Worm (Caenorhabditis elegans) whole organism, L4 larva: ENCODE data around the gene cki-1.

Experiments used
- D1046.2 ChIP-seq: fragments of 200-800 bp; sonication (Bioruptor generic); IDR thresholded peaks from 2 replicates; pipeline ENCODE4 v1.3.6; 2022; ENCODE audit warnings: missing genetic modification characterization, missing compliant biosample characterization
- F26F4.8 ChIP-seq: fragments of 200-800 bp; sonication (Bioruptor generic); conservative IDR thresholded peaks from 2 replicates; pipeline ENCODE4 v1.3.6; 2022; ENCODE audit warnings: missing genetic modification characterization, missing compliant biosample characterization
- F49E8.2 ChIP-seq: sonication (generic microtip); optimal IDR thresholded peaks from 2 replicates; lab custom pipeline; 2016; ENCODE audit warnings: missing compliant biosample characterization, mild to moderate bottlenecking, missing genetic modification characterization, borderline replicate concordance
- T26A8.4 ChIP-seq: fragments of 200-800 bp; sonication (Bioruptor generic); IDR thresholded peaks from 2 replicates; pipeline ENCODE4 v1.3.6; 2022; ENCODE audit warnings: missing genetic modification characterization, missing compliant biosample characterization
- ZK546.5 ChIP-seq, 2 experiments: sonication (generic microtip); optimal IDR thresholded peaks; 2 replicates each; lab custom pipeline; 2017; ENCODE audit warnings: missing biosample characterization in 2 of 2, missing genetic modification characterization in 2 of 2
- aha-1 ChIP-seq: fragments of 150-350 bp; peaks from one replicate; lab custom pipeline; 2014; ENCODE audit warnings: missing biosample characterization, missing genetic modification characterization
- ceh-20 ChIP-seq: fragments of 200-800 bp; sonication (Bioruptor generic); IDR thresholded peaks from 2 replicates; pipeline ENCODE4 v1.3.6; 2022; ENCODE audit warnings: missing genetic modification reagents, missing genetic modification characterization, missing compliant biosample characterization
- ceh-62 ChIP-seq: sonication (generic microtip); optimal IDR thresholded peaks from 2 replicates; lab custom pipeline; 2017; ENCODE audit warnings: missing biosample characterization, missing genetic modification characterization
- ctbp-1 ChIP-seq: fragments of 200-800 bp; sonication (Bioruptor generic); IDR thresholded peaks from 2 replicates; pipeline ENCODE4 v1.3.6; 2022; ENCODE audit warnings: missing genetic modification reagents, missing genetic modification characterization, missing compliant biosample characterization
- daf-12 ChIP-seq: fragments of 150-350 bp; optimal IDR thresholded peaks from 2 replicates; lab custom pipeline; 2014; ENCODE audit warnings: missing biosample characterization, missing genetic modification reagents, missing genetic modification characterization
- daf-16 ChIP-seq, 3 experiments: sonication (generic microtip); optimal IDR thresholded peaks; 2 replicates each; lab custom pipeline; 2016 to 2017; ENCODE audit warnings: missing genetic modification characterization in 3 of 3, missing genetic modification reagents in 3 of 3, mild to moderate bottlenecking in 2 of 3, missing compliant biosample characterization in 2 of 3, missing biosample characterization in 1 of 3, moderate library complexity in 1 of 3
- dmd-8 ChIP-seq: fragments of 200-800 bp; sonication (Bioruptor generic); IDR thresholded peaks from 2 replicates; pipeline ENCODE4 v1.3.6; 2022; ENCODE audit warnings: missing genetic modification characterization, missing compliant biosample characterization
- duxl-1 ChIP-seq: sonication (generic microtip); optimal IDR thresholded peaks from 2 replicates; lab custom pipeline; 2016; ENCODE audit warnings: mild to moderate bottlenecking, missing genetic modification characterization, moderate library complexity, missing compliant biosample characterization; ENCODE audit not compliant: poor library complexity
- dve-1 ChIP-seq: sonication (generic microtip); optimal IDR thresholded peaks from 2 replicates; lab custom pipeline; 2017; ENCODE audit warnings: antibody characterized with exemption, mild to moderate bottlenecking, missing genetic modification characterization, missing compliant biosample characterization; ENCODE audit not compliant: insufficient read depth
- fkh-10 ChIP-seq: fragments of 150-350 bp; optimal IDR thresholded peaks from 2 replicates; lab custom pipeline; 2014; ENCODE audit warnings: missing biosample characterization, missing genetic modification reagents, missing genetic modification characterization
- jun-1 ChIP-seq: fragments of 150-350 bp; optimal IDR thresholded peaks from 2 replicates; lab custom pipeline; 2014; ENCODE audit warnings: missing biosample characterization, missing genetic modification reagents, missing genetic modification characterization
- lin-15B ChIP-seq: fragments of 150-350 bp; sonication (generic microtip); optimal IDR thresholded peaks from 3 replicates; lab custom pipeline; 2014; ENCODE audit warnings: missing biosample characterization, missing genetic modification characterization
- lin-38 ChIP-seq: fragments of 200-800 bp; sonication (Bioruptor generic); IDR thresholded peaks from 2 replicates; pipeline ENCODE4 v1.3.6; 2022; ENCODE audit warnings: missing genetic modification reagents, missing genetic modification characterization, missing compliant biosample characterization
- lir-3 ChIP-seq: sonication (generic microtip); optimal IDR thresholded peaks from 2 replicates; lab custom pipeline; 2016; ENCODE audit warnings: mild to moderate bottlenecking, missing genetic modification characterization, missing compliant biosample characterization
- lsy-2 ChIP-seq, 2 experiments: fragments of 150-350 bp in 1 of 2; sonication (generic microtip) in 1 of 2; optimal IDR thresholded peaks; 2 replicates each; lab custom pipeline; 2014 to 2017; ENCODE audit warnings: missing biosample characterization in 2 of 2, missing genetic modification characterization in 2 of 2
- nhr-10 ChIP-seq: fragments of 150-350 bp; optimal IDR thresholded peaks from 2 replicates; lab custom pipeline; 2014; ENCODE audit warnings: missing biosample characterization, missing genetic modification characterization
- nhr-237 ChIP-seq: sonication (generic microtip); optimal IDR thresholded peaks from 2 replicates; lab custom pipeline; 2017; ENCODE audit warnings: missing biosample characterization, missing genetic modification characterization
- nhr-25 ChIP-seq: sonication (generic microtip); optimal IDR thresholded peaks from 2 replicates; lab custom pipeline; 2017; ENCODE audit warnings: missing genetic modification characterization, mild to moderate bottlenecking, missing compliant biosample characterization, antibody characterized with exemption, moderate library complexity, borderline replicate concordance; ENCODE audit not compliant: insufficient read depth
- nhr-41 ChIP-seq: fragments of 200-800 bp; sonication (Bioruptor generic); IDR thresholded peaks from 2 replicates; pipeline ENCODE4 v1.3.6; 2022; ENCODE audit warnings: missing genetic modification reagents, missing genetic modification characterization, missing compliant biosample characterization
- nhr-6 ChIP-seq: fragments of 150-350 bp; optimal IDR thresholded peaks from 2 replicates; lab custom pipeline; 2014; ENCODE audit warnings: missing biosample characterization, missing genetic modification characterization
- nhr-76 ChIP-seq: fragments of 150-350 bp; optimal IDR thresholded peaks from 2 replicates; lab custom pipeline; 2014; ENCODE audit warnings: missing biosample characterization, missing genetic modification characterization
- saeg-2 ChIP-seq: fragments of 200-800 bp; sonication (Bioruptor generic); IDR thresholded peaks from 2 replicates; pipeline ENCODE4 v1.3.6; 2022; ENCODE audit warnings: missing genetic modification reagents, missing genetic modification characterization, missing compliant biosample characterization
- spr-1 ChIP-seq: sonication (generic microtip); optimal IDR thresholded peaks from 2 replicates; lab custom pipeline; 2016; ENCODE audit warnings: mild to moderate bottlenecking, missing genetic modification characterization, missing compliant biosample characterization
- unc-62 ChIP-seq, 3 experiments: fragments of 150-350 bp in 1 of 3; sonication (generic microtip); optimal IDR thresholded peaks in 2 of 3; peaks in 1 of 3; 1 replicate in 1 of 3; 2 replicates in 2 of 3; lab custom pipeline; 2014 to 2017; ENCODE audit warnings: missing biosample characterization in 3 of 3, missing genetic modification characterization in 3 of 3, missing genetic modification reagents in 3 of 3, missing genotype in 1 of 3
- zag-1 ChIP-seq: fragments of 150-350 bp; optimal IDR thresholded peaks from 2 replicates; lab custom pipeline; 2014; ENCODE audit warnings: missing biosample characterization, missing genetic modification characterization
- zfp-3 ChIP-seq: fragments of 200-800 bp; sonication (Bioruptor generic); conservative IDR thresholded peaks from 2 replicates; pipeline ENCODE4 v1.3.6; 2022; ENCODE audit warnings: missing genetic modification reagents, missing genetic modification characterization, missing compliant biosample characterization
- zip-11 ChIP-seq: fragments of 200-800 bp; sonication (Bioruptor generic); IDR thresholded peaks from 2 replicates; pipeline ENCODE4 v1.3.6; 2022; ENCODE audit warnings: missing genetic modification characterization, missing compliant biosample characterization

Gene cki-1

ce11 chrII:7817580-7817979, 6.5 kb downstream of the cki-1 start:
- TF ChIP-seq lsy-2 (tag; optimal IDR thresholded peaks at IDR 0.05; lab: Kevin White, UChicago), result no peak
- no peak for TF ChIP-seq saeg-2 (GFP tag; lab: Robert Waterston, UW)
- TF ChIP-seq T26A8.4 (GFP tag; lab: Robert Waterston, UW), result no peak
- TF ChIP-seq ceh-20 (GFP tag; lab: Robert Waterston, UW), result no peak
- no peak for TF ChIP-seq nhr-25 (tag; lab: Kevin White, UChicago)
- TF ChIP-seq D1046.2 (GFP tag; lab: Robert Waterston, UW), result no peak
- no peak for TF ChIP-seq lir-3 (tag; lab: Kevin White, UChicago)
- TF ChIP-seq nhr-41 (GFP tag; lab: Robert Waterston, UW), result no peak
- no peak for TF ChIP-seq zip-11 (GFP tag; lab: Robert Waterston, UW)
- no peak for TF ChIP-seq nhr-6 (tag; lab: Kevin White, UChicago)
- TF ChIP-seq daf-16 (GFP tag; optimal IDR thresholded peaks at IDR 0.05; lab: Kevin White, UChicago), result no peak
- no peak for TF ChIP-seq daf-16 (tag; optimal IDR thresholded peaks at IDR 0.05; lab: Kevin White, UChicago)
- no peak for TF ChIP-seq ceh-62 (tag; lab: Kevin White, UChicago)
- TF ChIP-seq zag-1, result no peak
- no peak for TF ChIP-seq F26F4.8 (GFP tag; lab: Robert Waterston, UW)
- TF ChIP-seq lin-15B (tag; lab: Kevin White, UChicago), result no peak
- TF ChIP-seq nhr-237 (tag; lab: Kevin White, UChicago), result no peak
- no peak for TF ChIP-seq zfp-3 (GFP tag; lab: Robert Waterston, UW)

- no peak for TF ChIP-seq nhr-6 (tag; lab: Kevin White, UChicago)
- TF ChIP-seq unc-62 (GFP tag; optimal IDR thresholded peaks at IDR 0.05 in 1 of 2; lab: Kevin White, UChicago), result peak in 1 of 2 experiments; percentile 75
- no peak for TF ChIP-seq unc-62 (tag; optimal IDR thresholded peaks at IDR 0.05; lab: Kevin White, UChicago)
- TF ChIP-seq daf-12 (tag; lab: Kevin White, UChicago), result no peak
- no peak for TF ChIP-seq dmd-8 (GFP tag; lab: Robert Waterston, UW)
Measured at ce11 chrII:7819359-7819758, 8.3 kb downstream of the cki-1 start.

ce11 chrII:7822454-7822853, 11.4 kb downstream of the cki-1 start, which contains the start of gene irld-47:
Gene irld-47 (minus strand): TSS chrII:7822554.
- TF ChIP-seq daf-16 (GFP tag; optimal IDR thresholded peaks at IDR 0.05; lab: Kevin White, UChicago) (no peak), daf-16 (tag; optimal IDR thresholded peaks at IDR 0.05; lab: Kevin White, UChicago) (no peak), fkh-10 (GFP tag; lab: Kevin White, UChicago) (no peak), duxl-1 (tag; lab: Kevin White, UChicago) (no peak), dmd-8 (GFP tag; lab: Robert Waterston, UW) (no peak), ctbp-1 (GFP tag; lab: Robert Waterston, UW) (no peak), nhr-10 (tag; lab: Kevin White, UChicago) (no peak), ZK546.5 (tag; optimal IDR thresholded peaks at IDR 0.05; lab: Kevin White, UChicago) (no peak), F49E8.2 (no peak), nhr-76 (tag; lab: Kevin White, UChicago) (no peak), dve-1 (tag; lab: Kevin White, UChicago) (no peak)
- TF ChIP-seq, all 104 proteins: peak for 0

- TF ChIP-seq aha-1 (peak; percentile 4), jun-1 (no peak)
Measured at ce11 chrII:7825107-7825506, 14.1 kb downstream of the cki-1 start, which contains the start of gene srw-62. Gene srw-62 (plus strand): TSS chrII:7825407.

- TF ChIP-seq aha-1 (peak; percentile 66), unc-62 (GFP tag; optimal IDR thresholded peaks at IDR 0.05 in 1 of 2; lab: Kevin White, UChicago) (peak in 1 of 2 experiments; percentile 89), unc-62 (tag; optimal IDR thresholded peaks at IDR 0.05; lab: Kevin White, UChicago) (no peak), lin-38 (GFP tag; lab: Robert Waterston, UW) (no peak), spr-1 (tag; lab: Kevin White, UChicago) (no peak)
Measured at ce11 chrII:7827883-7828282, 16.8 kb downstream of the cki-1 start.
